Worm (Caenorhabditis elegans): Measurements from ENCODE around the gene sri-47.

DNA sequence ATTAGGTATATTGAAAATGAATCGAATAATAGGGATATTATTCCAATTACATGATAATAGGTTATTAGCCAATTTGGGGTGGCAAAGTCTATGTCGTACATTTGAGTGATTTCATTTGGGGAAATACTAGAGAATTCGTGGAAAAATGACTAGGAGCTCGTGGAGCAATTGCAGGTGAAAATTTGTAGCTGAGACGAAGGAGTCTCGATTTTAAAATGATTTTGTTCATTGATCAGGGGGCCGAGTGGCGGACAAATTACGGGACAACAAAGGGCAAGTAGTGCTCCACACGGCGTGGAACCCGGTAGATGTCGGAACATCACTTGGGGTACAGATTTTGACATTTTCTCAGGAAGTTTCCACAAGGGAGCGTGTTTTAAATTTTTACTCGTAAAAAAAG is 41.7 kb downstream of the sri-47 start, which contains the start of gene sri-62:
- TF ChIP-seq dao-5 (tag; optimal IDR thresholded peaks at IDR 0.05), result no peak
- no peak for TF ChIP-seq W03F9.2 (tag; optimal IDR thresholded peaks at IDR 0.05)
- no peak for TF ChIP-seq him-1 (tag; optimal IDR thresholded peaks at IDR 0.05)
